Worm (Caenorhabditis elegans) whole organism, mixed stage, embryonic: Measurements from ENCODE around the gene ZK563.7.

Source experiments
- hlh-1 ChIP-seq: fragments of 150-350 bp; optimal IDR thresholded peaks from 2 replicates; lab custom pipeline; 2014; ENCODE audit warnings: missing biosample characterization, missing genetic modification reagents, missing genetic modification characterization
- nhr-28 ChIP-seq: fragments of 150-350 bp; optimal IDR thresholded peaks from 2 replicates; lab custom pipeline; 2014; ENCODE audit warnings: missing biosample characterization, missing genetic modification characterization
- pha-4 ChIP-seq: fragments of 150-350 bp; optimal IDR thresholded peaks from 2 replicates; lab custom pipeline; 2018; ENCODE audit warnings: missing biosample characterization, missing genetic modification reagents, missing genetic modification characterization
- unc-62 ChIP-seq: fragments of 150-350 bp; optimal IDR thresholded peaks from 2 replicates; lab custom pipeline; 2014; ENCODE audit warnings: missing biosample characterization, missing genetic modification reagents, missing genetic modification characterization

- no peak for TF ChIP-seq pha-4 (tag; lab: Kevin White, UChicago)
- no peak for TF ChIP-seq unc-62 (GFP tag; lab: Kevin White, UChicago)
- no peak for TF ChIP-seq hlh-1 (tag; lab: Kevin White, UChicago)
- no peak for TF ChIP-seq nhr-28
These were observed 48.9 kb downstream of the ZK563.7 start for ce11 chrX:3429122-3429521.
